Worm (Caenorhabditis elegans) whole organism, early embryonic: Measurements from ENCODE around the gene M03B6.5.

Experiments
- B0310.2 ChIP-seq: sonication (generic microtip); optimal IDR thresholded peaks from 2 replicates; lab custom pipeline; 2016; ENCODE audit warnings: mild to moderate bottlenecking, missing genetic modification characterization, missing compliant biosample characterization
- ceh-13 ChIP-seq: fragments of 200-800 bp; sonication (Bioruptor generic); optimal IDR thresholded peaks from 2 replicates; lab custom pipeline; 2018; ENCODE audit warnings: mild to moderate bottlenecking, missing genetic modification characterization, missing compliant biosample characterization
- ets-7 ChIP-seq: sonication (generic microtip); optimal IDR thresholded peaks from 2 replicates; lab custom pipeline; 2016; ENCODE audit warnings: missing genotype, missing genetic modification characterization, missing compliant biosample characterization
- flt-1 ChIP-seq: fragments of 200-800 bp; sonication (Bioruptor generic); IDR thresholded peaks from 2 replicates; pipeline ENCODE4 v1.3.6; 2022; ENCODE audit warnings: missing genetic modification characterization, missing compliant biosample characterization
- hmg-4 ChIP-seq: fragments of 200-800 bp; sonication (Bioruptor generic); optimal IDR thresholded peaks from 2 replicates; lab custom pipeline; 2018; ENCODE audit warnings: mild to moderate bottlenecking, missing genetic modification characterization, missing compliant biosample characterization
- hnd-1 ChIP-seq: sonication (generic microtip); optimal IDR thresholded peaks from 2 replicates; lab custom pipeline; 2016; ENCODE audit warnings: missing genetic modification characterization, missing compliant biosample characterization
- tbx-11 ChIP-seq: fragments of 200-800 bp; sonication (Bioruptor generic); IDR thresholded peaks from 2 replicates; pipeline ENCODE4 v1.3.6; 2022; ENCODE audit warnings: missing genetic modification characterization, missing compliant biosample characterization

DNA sequence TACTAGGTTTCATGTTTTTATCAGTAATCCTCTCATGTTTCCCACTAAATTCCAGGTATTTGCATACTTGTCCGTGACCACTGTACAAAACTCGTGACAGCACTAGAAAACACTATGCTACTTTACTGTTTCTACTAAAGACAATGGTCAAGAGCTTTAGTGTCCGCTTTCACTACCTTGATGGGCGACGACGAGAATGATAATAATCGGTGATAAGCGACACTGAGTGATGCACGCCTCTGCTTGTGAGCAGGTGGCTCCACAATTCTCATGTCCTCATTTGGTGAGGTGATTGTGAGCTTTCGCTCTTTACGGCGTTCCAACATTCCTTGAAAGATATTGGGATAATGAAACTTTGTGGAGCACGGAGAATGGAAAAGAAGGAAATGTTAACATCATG lies 40.5 kb upstream of the M03B6.5 start:
- TF ChIP-seq tbx-11 (GFP tag; lab: Robert Waterston, UW) (no peak), flt-1 (GFP tag; lab: Robert Waterston, UW) (no peak), ceh-13 (GFP tag; lab: Kevin White, UChicago) (no peak), hmg-4 (GFP tag; lab: Kevin White, UChicago) (no peak), B0310.2 (no peak), ets-7 (tag; lab: Kevin White, UChicago) (no peak), hnd-1 (tag; lab: Kevin White, UChicago) (no peak)
